Worm (Caenorhabditis elegans): ENCODE data around the gene srw-136.

- TF ChIP-seq ref-1 (GFP tag; conservative IDR thresholded peaks at IDR 0.05), result no peak
- TF ChIP-seq tab-1 (GFP tag; IDR thresholded peaks at IDR 0.05), result no peak
- TF ChIP-seq ztf-29 (GFP tag; IDR thresholded peaks at IDR 0.05), result no peak
These were observed 22.0 kb upstream of the srw-136 start, which contains the start of gene irld-38 for ce11 chrV:3032343-3032742.

Data from whole organism, midembryonic.